Worm (Caenorhabditis elegans) whole organism, L1 larva: ENCODE data around the gene C07B5.8.

Experiments used
- C16A3.4 ChIP-seq: fragments of 150-350 bp; optimal IDR thresholded peaks from 2 replicates; lab custom pipeline; 2014; ENCODE audit warnings: missing biosample characterization, missing genetic modification characterization
- F16B12.6 ChIP-seq: fragments of 150-350 bp; optimal IDR thresholded peaks from 2 replicates; lab custom pipeline; 2014; ENCODE audit warnings: missing biosample characterization, missing genetic modification characterization
- Y116A8C.19 ChIP-seq: sonication (generic microtip); optimal IDR thresholded peaks from 2 replicates; lab custom pipeline; 2016; ENCODE audit warnings: missing compliant biosample characterization, missing genetic modification characterization, borderline replicate concordance
- aha-1 ChIP-seq: fragments of 150-350 bp; optimal IDR thresholded peaks from 2 replicates; lab custom pipeline; 2014; ENCODE audit warnings: missing biosample characterization, missing genetic modification characterization
- alr-1 ChIP-seq: fragments of 200-800 bp; sonication (Bioruptor generic); optimal IDR thresholded peaks from 2 replicates; lab custom pipeline; 2018; ENCODE audit warnings: borderline replicate concordance, mild to moderate bottlenecking, missing genetic modification characterization, missing compliant biosample characterization
- aly-2 ChIP-seq: fragments of 150-350 bp; optimal IDR thresholded peaks from 2 replicates; lab custom pipeline; 2014; ENCODE audit warnings: missing biosample characterization, missing genetic modification characterization
- ama-1 ChIP-seq: fragments of 150-350 bp; optimal IDR thresholded peaks from 2 replicates; lab custom pipeline; 2014
- ceh-63 ChIP-seq: fragments of 200-800 bp; sonication (Bioruptor generic); optimal IDR thresholded peaks from 2 replicates; lab custom pipeline; 2018; ENCODE audit warnings: mild to moderate bottlenecking, missing genetic modification characterization, missing compliant biosample characterization
- ceh-8 ChIP-seq: fragments of 200-800 bp; sonication (Bioruptor generic); optimal IDR thresholded peaks from 2 replicates; lab custom pipeline; 2018; ENCODE audit warnings: mild to moderate bottlenecking, missing genetic modification characterization, moderate library complexity, missing compliant biosample characterization
- ceh-82 ChIP-seq, 3 experiments: fragments of 150-350 bp in 1 of 3; sonication (generic microtip) in 2 of 3; optimal IDR thresholded peaks; 2 replicates each; lab custom pipeline; 2014 to 2017; ENCODE audit warnings: missing biosample characterization in 3 of 3, missing genetic modification characterization in 3 of 3
- dpl-1 ChIP-seq, 3 experiments: fragments of 150-350 bp in 2 of 3; sonication (generic microtip) in 1 of 3; optimal IDR thresholded peaks; 2 replicates each; lab custom pipeline; 2014 to 2017; ENCODE audit warnings: missing biosample characterization in 3 of 3, missing genetic modification characterization in 3 of 3, missing genetic modification reagents in 3 of 3
- egl-13 ChIP-seq: sonication (generic microtip); optimal IDR thresholded peaks from 2 replicates; lab custom pipeline; 2016; ENCODE audit warnings: missing genotype, missing genetic modification reagents, missing genetic modification characterization, missing compliant biosample characterization
- egl-27 ChIP-seq, 2 experiments: fragments of 150-350 bp in 1 of 2; sonication (generic microtip); optimal IDR thresholded peaks; 3 replicates each; lab custom pipeline; 2017 to 2018; ENCODE audit warnings: missing biosample characterization in 2 of 2, missing genetic modification characterization in 2 of 2, missing genetic modification reagents in 2 of 2
- elt-2 ChIP-seq: sonication (generic microtip); optimal IDR thresholded peaks from 2 replicates; lab custom pipeline; 2016; ENCODE audit warnings: missing genetic modification characterization, mild to moderate bottlenecking, inconsistent platforms, missing compliant biosample characterization, missing genetic modification reagents
- ets-5 ChIP-seq: fragments of 200-800 bp; sonication (Bioruptor generic); IDR thresholded peaks from 2 replicates; pipeline ENCODE4 v1.3.6; 2022; ENCODE audit warnings: missing genetic modification characterization, missing compliant biosample characterization
- fkh-10 ChIP-seq: sonication (generic microtip); optimal IDR thresholded peaks from 2 replicates; lab custom pipeline; 2017; ENCODE audit warnings: missing biosample characterization, missing genetic modification reagents, missing genetic modification characterization
- fkh-8 ChIP-seq: sonication (generic microtip); optimal IDR thresholded peaks from 2 replicates; lab custom pipeline; 2016; ENCODE audit warnings: mild to moderate bottlenecking, missing genetic modification characterization, missing compliant biosample characterization
- grh-1 ChIP-seq: fragments of 200-800 bp; sonication (Bioruptor generic); IDR thresholded peaks from 2 replicates; pipeline ENCODE4 v1.3.6; 2022; ENCODE audit warnings: missing genetic modification reagents, missing genetic modification characterization, missing compliant biosample characterization
- hpl-2 ChIP-seq: fragments of 150-350 bp; optimal IDR thresholded peaks from 2 replicates; lab custom pipeline; 2014; ENCODE audit warnings: missing biosample characterization, missing genetic modification reagents, missing genetic modification characterization
- irx-1 ChIP-seq: sonication (generic microtip); optimal IDR thresholded peaks from 2 replicates; lab custom pipeline; 2016; ENCODE audit warnings: missing genetic modification characterization, missing compliant biosample characterization
- lin-13 ChIP-seq: fragments of 150-350 bp; optimal IDR thresholded peaks from 2 replicates; lab custom pipeline; 2014; ENCODE audit warnings: missing biosample characterization, missing genetic modification reagents, missing genetic modification characterization
- lin-39 ChIP-seq: fragments of 150-350 bp; optimal IDR thresholded peaks from 2 replicates; lab custom pipeline; 2014; ENCODE audit warnings: missing biosample characterization, missing genetic modification reagents, missing genetic modification characterization
- lir-3 ChIP-seq: sonication (generic microtip); optimal IDR thresholded peaks from 2 replicates; lab custom pipeline; 2016; ENCODE audit warnings: mild to moderate bottlenecking, missing genetic modification characterization, moderate library complexity, missing compliant biosample characterization; ENCODE audit not compliant: poor library complexity
- nhr-11 ChIP-seq: fragments of 150-350 bp; optimal IDR thresholded peaks from 2 replicates; lab custom pipeline; 2014; ENCODE audit warnings: missing biosample characterization, missing genetic modification characterization
- nhr-12 ChIP-seq: sonication (generic microtip); optimal IDR thresholded peaks from 2 replicates; lab custom pipeline; 2017; ENCODE audit warnings: missing biosample characterization, missing genetic modification characterization
- nhr-20 ChIP-seq: sonication (generic microtip); optimal IDR thresholded peaks from 2 replicates; lab custom pipeline; 2016; ENCODE audit warnings: mild to moderate bottlenecking, missing genetic modification characterization, missing compliant biosample characterization
- nhr-237 ChIP-seq: fragments of 150-350 bp; optimal IDR thresholded peaks from 2 replicates; lab custom pipeline; 2014; ENCODE audit warnings: missing biosample characterization, missing genetic modification characterization
- nhr-28 ChIP-seq: fragments of 150-350 bp; optimal IDR thresholded peaks from 2 replicates; lab custom pipeline; 2014; ENCODE audit warnings: missing biosample characterization, missing genetic modification characterization
- nhr-47 ChIP-seq: sonication (generic microtip); optimal IDR thresholded peaks from 2 replicates; lab custom pipeline; 2016; ENCODE audit warnings: mild to moderate bottlenecking, missing genetic modification characterization, moderate library complexity, missing compliant biosample characterization
- pag-3 ChIP-seq: sonication (generic microtip); optimal IDR thresholded peaks from 2 replicates; lab custom pipeline; 2017; ENCODE audit warnings: missing genetic modification characterization, mild to moderate bottlenecking, missing compliant biosample characterization, antibody characterized with exemption, borderline replicate concordance; ENCODE audit not compliant: insufficient read depth
- pax-3 ChIP-seq: fragments of 200-800 bp; sonication (Bioruptor generic); optimal IDR thresholded peaks from 2 replicates; lab custom pipeline; 2018; ENCODE audit warnings: mild to moderate bottlenecking, missing genetic modification characterization, moderate library complexity, missing compliant biosample characterization
- skn-1 ChIP-seq: fragments of 150-350 bp; optimal IDR thresholded peaks from 2 replicates; lab custom pipeline; 2014; ENCODE audit warnings: missing biosample characterization, missing genetic modification characterization
- snu-23 ChIP-seq: sonication (generic microtip); optimal IDR thresholded peaks from 2 replicates; lab custom pipeline; 2016; ENCODE audit warnings: missing genetic modification characterization, missing compliant biosample characterization
- sox-4 ChIP-seq: sonication (generic microtip); optimal IDR thresholded peaks from 2 replicates; lab custom pipeline; 2016; ENCODE audit warnings: missing genetic modification characterization, missing compliant biosample characterization
- sptf-1 ChIP-seq: fragments of 150-350 bp; optimal IDR thresholded peaks from 2 replicates; lab custom pipeline; 2014; ENCODE audit warnings: missing biosample characterization, missing genetic modification characterization
- tbx-2 ChIP-seq: sonication (generic microtip); optimal IDR thresholded peaks from 2 replicates; lab custom pipeline; 2016; ENCODE audit warnings: missing genetic modification characterization, missing compliant biosample characterization
- tlp-1 ChIP-seq: fragments of 150-350 bp; optimal IDR thresholded peaks from 2 replicates; lab custom pipeline; 2014; ENCODE audit warnings: missing biosample characterization, missing genetic modification characterization
- unc-130 ChIP-seq: fragments of 150-350 bp; optimal IDR thresholded peaks from 2 replicates; lab custom pipeline; 2017; ENCODE audit warnings: missing biosample characterization, missing genetic modification characterization, inconsistent platforms
- unc-30 ChIP-seq: sonication (generic microtip); optimal IDR thresholded peaks from 2 replicates; lab custom pipeline; 2017; ENCODE audit warnings: missing biosample characterization, missing genetic modification characterization
- unc-62 ChIP-seq: fragments of 150-350 bp; optimal IDR thresholded peaks from 2 replicates; lab custom pipeline; 2014; ENCODE audit warnings: missing biosample characterization, missing genetic modification reagents, missing genetic modification characterization
- unc-86 ChIP-seq: sonication (generic microtip); optimal IDR thresholded peaks from 2 replicates; lab custom pipeline; 2016; ENCODE audit warnings: missing genetic modification characterization, missing compliant biosample characterization
- unc-98 ChIP-seq: fragments of 200-800 bp; sonication (Bioruptor generic); IDR thresholded peaks from 2 replicates; pipeline ENCODE4 v1.3.6; 2022; ENCODE audit warnings: missing genetic modification characterization, missing compliant biosample characterization
- vab-15 ChIP-seq: sonication (generic microtip); optimal IDR thresholded peaks from 2 replicates; lab custom pipeline; 2017; ENCODE audit warnings: missing genotype, mild to moderate bottlenecking, missing genetic modification characterization, missing compliant biosample characterization
- zag-1 ChIP-seq: fragments of 150-350 bp; optimal IDR thresholded peaks from 2 replicates; lab custom pipeline; 2014; ENCODE audit warnings: missing biosample characterization, missing genetic modification characterization
- zip-4 ChIP-seq: fragments of 200-800 bp; sonication (Bioruptor generic); optimal IDR thresholded peaks from 2 replicates; lab custom pipeline; 2018; ENCODE audit warnings: mild to moderate bottlenecking, missing genetic modification characterization, moderate library complexity, missing compliant biosample characterization
- ztf-11 ChIP-seq, 2 experiments: sonication (generic microtip); optimal IDR thresholded peaks; 2 replicates each; lab custom pipeline; 2016 to 2017; ENCODE audit warnings: missing genetic modification characterization in 2 of 2, missing biosample characterization in 1 of 2, missing compliant biosample characterization in 1 of 2
- ztf-4 ChIP-seq: fragments of 150-350 bp; optimal IDR thresholded peaks from 2 replicates; lab custom pipeline; 2014; ENCODE audit warnings: missing biosample characterization, missing genetic modification characterization

Gene C07B5.8

ce11 chrX:9560931-9561330, 24.4 kb upstream of the C07B5.8 start (continued):
- no peak for TF ChIP-seq alr-1
- TF ChIP-seq ets-5, result no peak
- peak; percentile 27 for TF ChIP-seq elt-2 (tag; lab: Kevin White, UChicago)
- TF ChIP-seq F16B12.6 (tag; lab: Kevin White, UChicago), result no peak
- no peak for TF ChIP-seq nhr-11 (tag; lab: Kevin White, UChicago)
- no peak for TF ChIP-seq ama-1 (lab: Kevin White, UChicago)
- no peak for TF ChIP-seq tlp-1
- TF ChIP-seq zag-1 (tag; lab: Kevin White, UChicago), result no peak
- TF ChIP-seq nhr-47, result peak; percentile 27
- TF ChIP-seq ceh-82 (tag; optimal IDR thresholded peaks at IDR 0.05; lab: Kevin White, UChicago), result no peak
- TF ChIP-seq aly-2 (tag; lab: Kevin White, UChicago), result no peak
- peak; percentile 17 for TF ChIP-seq snu-23 (GFP tag; lab: Kevin White, UChicago)
- TF ChIP-seq dpl-1 (GFP tag; optimal IDR thresholded peaks at IDR 0.05; lab: Kevin White, UChicago), result no peak
- TF ChIP-seq sox-4, result no peak
- no peak for TF ChIP-seq unc-130 (tag; lab: Kevin White, UChicago)
- TF ChIP-seq ceh-8, result no peak
- no peak for TF ChIP-seq hpl-2 (GFP tag; lab: Kevin White, UChicago)
- no peak for TF ChIP-seq pag-3 (tag; lab: Kevin White, UChicago)
- TF ChIP-seq pax-3 (tag; lab: Kevin White, UChicago), result no peak
- no peak for TF ChIP-seq egl-27 (tag; optimal IDR thresholded peaks at IDR 0.05; lab: Kevin White, UChicago)
- no peak for TF ChIP-seq fkh-10 (GFP tag; lab: Kevin White, UChicago)
- TF ChIP-seq lin-13 (GFP tag; lab: Kevin White, UChicago), result no peak
- TF ChIP-seq aha-1 (tag; lab: Kevin White, UChicago), result no peak
- peak; percentile 34 for TF ChIP-seq nhr-20 (tag; lab: Kevin White, UChicago)
- no peak for TF ChIP-seq sptf-1 (tag; lab: Kevin White, UChicago)
- no peak for TF ChIP-seq fkh-8
- no peak for TF ChIP-seq unc-86 (tag; lab: Kevin White, UChicago)
- TF ChIP-seq unc-98 (GFP tag; lab: Robert Waterston, UW), result no peak
- no peak for TF ChIP-seq skn-1 (tag; lab: Kevin White, UChicago)
- TF ChIP-seq grh-1 (GFP tag; lab: Robert Waterston, UW), result no peak
- TF ChIP-seq ztf-4, result no peak
- TF ChIP-seq ceh-63, result no peak
- no peak for TF ChIP-seq irx-1 (tag; lab: Kevin White, UChicago)
- TF ChIP-seq nhr-237 (tag; lab: Kevin White, UChicago), result no peak
- TF ChIP-seq vab-15, result no peak
- TF ChIP-seq egl-13 (tag; lab: Kevin White, UChicago), result no peak
- TF ChIP-seq ztf-11 (tag; optimal IDR thresholded peaks at IDR 0.05; lab: Kevin White, UChicago), result no peak
- no peak for TF ChIP-seq lir-3 (tag; lab: Kevin White, UChicago)
- TF ChIP-seq nhr-12, result no peak
- TF ChIP-seq tbx-2 (tag; lab: Kevin White, UChicago), result no peak
- TF ChIP-seq C16A3.4, result no peak
- TF ChIP-seq unc-30 (tag; lab: Kevin White, UChicago), result no peak
- TF ChIP-seq zip-4 (GFP tag; lab: Kevin White, UChicago), result no peak
- TF ChIP-seq Y116A8C.19 (tag; lab: Kevin White, UChicago), result no peak
- no peak for TF ChIP-seq lin-39
- TF ChIP-seq unc-62 (GFP tag; lab: Kevin White, UChicago), result no peak
- TF ChIP-seq nhr-28 (tag; lab: Kevin White, UChicago), result no peak
